Fruit fly (Drosophila melanogaster) S2 (cell line): ENCODE data around the gene CG42594.

Experiments used
- CG8478 ChIP-seq: fragments of >200 bp; optimal IDR thresholded peaks from 2 replicates; lab custom pipeline; 2018
- CTCF ChIP-seq, 2 experiments: fragments of >200 bp; optimal IDR thresholded peaks; 2 replicates each; lab custom pipeline; 2018

- no peak for TF ChIP-seq CTCF (optimal IDR thresholded peaks at IDR 0.05; lab: Kevin White, UChicago)
- TF ChIP-seq CG8478, result no peak
Observed at dm6 chrX:4804762-4805161, 35.9 kb upstream of the CG42594 start, which contains the start of gene CG2861.
